Fruit fly (Drosophila melanogaster) whole organism, embryonic: ENCODE data around the gene STUB1.

Experiments used
- Atf3 ChIP-seq: fragments of 200-800 bp; sonication (Bioruptor generic); optimal IDR thresholded peaks from 3 replicates; lab custom pipeline; 2016; ENCODE audit warnings: missing biosample characterization, missing genetic modification characterization
- CG11093 ChIP-seq: fragments of 200-800 bp; sonication (Bioruptor generic); IDR thresholded peaks from 3 replicates; pipeline ENCODE4 v1.3.6; 2022; ENCODE audit warnings: missing biosample characterization, missing genetic modification characterization
- CG11695 ChIP-seq: fragments of 200-800 bp; sonication (Bioruptor generic); IDR thresholded peaks from 3 replicates; pipeline ENCODE4 v1.3.6; 2022; ENCODE audit warnings: missing biosample characterization, missing genetic modification characterization
- CG12104 ChIP-seq: fragments of 200-800 bp; sonication (Bioruptor generic); optimal IDR thresholded peaks from 3 replicates; lab custom pipeline; 2016; ENCODE audit warnings: missing biosample characterization, missing genetic modification characterization
- CG18476 ChIP-seq: fragments of 200-800 bp; sonication (Bioruptor generic); optimal IDR thresholded peaks from 2 replicates; lab custom pipeline; 2016; ENCODE audit warnings: missing biosample characterization, mild to moderate bottlenecking, missing genetic modification characterization
- CG2202 ChIP-seq: fragments of 200-800 bp; sonication (Bioruptor generic); optimal IDR thresholded peaks from 2 replicates; lab custom pipeline; 2018; ENCODE audit warnings: missing biosample characterization, mild to moderate bottlenecking, missing genetic modification characterization
- CG3065 ChIP-seq: fragments of 200-800 bp; sonication (Bioruptor generic); optimal IDR thresholded peaks from 2 replicates; lab custom pipeline; 2016; ENCODE audit warnings: missing biosample characterization, missing genetic modification characterization
- CG31388 ChIP-seq: fragments of 200-800 bp; sonication (Bioruptor generic); optimal IDR thresholded peaks from 2 replicates; lab custom pipeline; 2016; ENCODE audit warnings: missing biosample characterization, missing genetic modification characterization
- CG3726 ChIP-seq: fragments of 200-800 bp; sonication (Bioruptor generic); IDR thresholded peaks from 3 replicates; pipeline ENCODE4, ENCODE4 v1.3.6; 2022; ENCODE audit warnings: missing biosample characterization, missing genetic modification characterization
- CG6272 ChIP-seq: fragments of 200-800 bp; sonication (Bioruptor generic); IDR thresholded peaks from 2 replicates; pipeline ENCODE4 v1.3.6; 2022; ENCODE audit warnings: missing biosample characterization, missing genetic modification characterization
- CG7556 ChIP-seq: fragments of 200-800 bp; sonication (Bioruptor generic); optimal IDR thresholded peaks from 2 replicates; lab custom pipeline; 2017; ENCODE audit warnings: missing biosample characterization, mild to moderate bottlenecking, missing genetic modification characterization
- CG7963 ChIP-seq: fragments of 200-800 bp; sonication (Bioruptor generic); IDR thresholded peaks from 3 replicates; pipeline ENCODE4 v1.3.6; 2022; ENCODE audit warnings: missing biosample characterization, missing genetic modification characterization; ENCODE audit not compliant: partially characterized antibody
- CG7987 ChIP-seq: fragments of 200-800 bp; sonication (Bioruptor generic); optimal IDR thresholded peaks from 2 replicates; lab custom pipeline; 2018; ENCODE audit warnings: missing biosample characterization, mild to moderate bottlenecking, missing genetic modification characterization, moderate library complexity
- CG8944 ChIP-seq: fragments of 200-800 bp; sonication (Bioruptor generic); optimal IDR thresholded peaks from 3 replicates; lab custom pipeline; 2016; ENCODE audit warnings: missing biosample characterization, missing genetic modification characterization
- Eip74EF ChIP-seq, 2 experiments: fragments of 200-800 bp in 1 of 2; fragments of >200 bp in 1 of 2; sonication (Bioruptor generic) in 1 of 2; optimal IDR thresholded peaks; 2 replicates each; lab custom pipeline; 2017 to 2019; ENCODE audit warnings: missing biosample characterization in 2 of 2, missing genetic modification characterization in 2 of 2, mild to moderate bottlenecking in 1 of 2, moderate library complexity in 1 of 2
- Fer3 ChIP-seq: fragments of 200-800 bp; sonication (Bioruptor generic); optimal IDR thresholded peaks from 2 replicates; lab custom pipeline; 2018; ENCODE audit warnings: missing biosample characterization, mild to moderate bottlenecking, missing genetic modification characterization, moderate library complexity
- Lim3 ChIP-seq: fragments of 200-800 bp; sonication (Bioruptor generic); IDR thresholded peaks from 2 replicates; pipeline ENCODE4 v1.3.6; 2022; ENCODE audit warnings: missing biosample characterization, missing genetic modification characterization
- MBD-R2 ChIP-seq: fragments of 200-800 bp; sonication (Bioruptor generic); IDR thresholded peaks from 2 replicates; pipeline ENCODE4 v1.3.6; 2022; ENCODE audit warnings: missing biosample characterization, missing genetic modification characterization
- Meics ChIP-seq: fragments of 200-800 bp; sonication (Bioruptor generic); optimal IDR thresholded peaks from 2 replicates; lab custom pipeline; 2017; ENCODE audit warnings: missing biosample characterization, mild to moderate bottlenecking, missing genetic modification characterization
- Myb ChIP-seq: fragments of 200-800 bp; sonication (Bioruptor generic); optimal IDR thresholded peaks from 2 replicates; lab custom pipeline; 2016; ENCODE audit warnings: missing biosample characterization, missing genetic modification characterization
- Nf-YC ChIP-seq: fragments of 200-800 bp; optimal IDR thresholded peaks from 3 replicates; lab custom pipeline; 2019; ENCODE audit warnings: missing biosample characterization, mild to moderate bottlenecking, missing genetic modification characterization, moderate library complexity
- Oli ChIP-seq: fragments of 200-800 bp; sonication (Bioruptor generic); optimal IDR thresholded peaks from 2 replicates; lab custom pipeline; 2018; ENCODE audit warnings: missing biosample characterization, mild to moderate bottlenecking, missing genetic modification characterization, moderate library complexity
- Pdp1 ChIP-seq, 2 experiments: fragments of 200-800 bp; sonication (Bioruptor generic); optimal IDR thresholded peaks; 3 replicates each; lab custom pipeline; 2016; ENCODE audit warnings: missing biosample characterization in 2 of 2, missing genetic modification characterization in 2 of 2, mild to moderate bottlenecking in 1 of 2, moderate library complexity in 1 of 2
- Scr ChIP-seq: fragments of 200-800 bp; sonication (Bioruptor generic); IDR thresholded peaks from 2 replicates; pipeline ENCODE4 v1.3.6; 2022; ENCODE audit warnings: missing biosample characterization, missing genetic modification characterization; ENCODE audit not compliant: partially characterized antibody
- Six4 ChIP-seq: fragments of 200-800 bp; sonication (Bioruptor generic); optimal IDR thresholded peaks from 2 replicates; lab custom pipeline; 2016; ENCODE audit warnings: missing biosample characterization, missing genetic modification characterization
- Sox102F ChIP-seq: fragments of 200-800 bp; sonication (Bioruptor generic); optimal IDR thresholded peaks from 2 replicates; lab custom pipeline; 2018; ENCODE audit warnings: missing biosample characterization, mild to moderate bottlenecking, missing genetic modification characterization, moderate library complexity
- Xrp1 ChIP-seq: fragments of 200-800 bp; sonication (Bioruptor generic); IDR thresholded peaks from 2 replicates; pipeline ENCODE4 v1.3.6; 2022; ENCODE audit warnings: missing biosample characterization, missing genetic modification characterization
- amos ChIP-seq: fragments of 200-800 bp; sonication (Bioruptor generic); IDR thresholded peaks from 2 replicates; pipeline ENCODE4 v1.3.6; 2022; ENCODE audit warnings: missing biosample characterization, missing genetic modification characterization; ENCODE audit not compliant: partially characterized antibody
- ato ChIP-seq: fragments of 200-800 bp; sonication (Bioruptor generic); IDR thresholded peaks from 2 replicates; pipeline ENCODE4 v1.3.6; 2022; ENCODE audit warnings: missing biosample characterization, missing genetic modification characterization; ENCODE audit not compliant: partially characterized antibody
- bcd ChIP-seq: fragments of 200-800 bp; sonication (Bioruptor generic); optimal IDR thresholded peaks from 2 replicates; lab custom pipeline; 2017; ENCODE audit warnings: missing biosample characterization, mild to moderate bottlenecking, missing genetic modification characterization
- btn ChIP-seq: fragments of 200-800 bp; sonication (Bioruptor generic); optimal IDR thresholded peaks from 2 replicates; lab custom pipeline; 2016; ENCODE audit warnings: missing biosample characterization, missing genetic modification characterization
- cas ChIP-seq: fragments of 200-800 bp; sonication (Bioruptor generic); IDR thresholded peaks from 2 replicates; pipeline ENCODE4 v1.3.6; 2022; ENCODE audit warnings: missing biosample characterization, missing genetic modification characterization
- da ChIP-seq: fragments of 200-800 bp; sonication (Bioruptor generic); optimal IDR thresholded peaks from 2 replicates; lab custom pipeline; 2016; ENCODE audit warnings: missing biosample characterization, missing genetic modification characterization
- dimm ChIP-seq: fragments of 200-800 bp; sonication (Bioruptor generic); IDR thresholded peaks from 2 replicates; pipeline ENCODE4 v1.3.6; 2022; ENCODE audit warnings: missing biosample characterization, missing genetic modification characterization
- esg ChIP-seq: fragments of 200-800 bp; sonication (Bioruptor generic); conservative IDR thresholded peaks from 2 replicates; pipeline ENCODE4 v1.3.6; 2022; ENCODE audit warnings: missing biosample characterization, missing genetic modification characterization
- exex ChIP-seq: fragments of 200-800 bp; sonication (Bioruptor generic); optimal IDR thresholded peaks from 4 replicates; lab custom pipeline; 2018; ENCODE audit warnings: missing biosample characterization, mild to moderate bottlenecking, missing genetic modification characterization, moderate library complexity
- ftz-f1 ChIP-seq: fragments of 200-800 bp; sonication (Bioruptor generic); optimal IDR thresholded peaks from 2 replicates; lab custom pipeline; 2016; ENCODE audit warnings: missing biosample characterization, missing genetic modification characterization
- gsb-n ChIP-seq: fragments of 200-800 bp; sonication (Bioruptor generic); optimal IDR thresholded peaks from 3 replicates; lab custom pipeline; 2018; ENCODE audit warnings: missing biosample characterization, mild to moderate bottlenecking, missing genetic modification characterization
- gt ChIP-seq: fragments of 200-800 bp; sonication (Bioruptor generic); IDR thresholded peaks from 2 replicates; pipeline ENCODE4 v1.3.6; 2022; ENCODE audit warnings: missing biosample characterization, missing genetic modification characterization
- lola ChIP-seq, 3 experiments: fragments of >200 bp in 2 of 3; fragments of 200-800 bp in 1 of 3; sonication (Bioruptor generic) in 1 of 3; optimal IDR thresholded peaks; 2 replicates each; lab custom pipeline; 2017 to 2019; ENCODE audit warnings: missing biosample characterization in 3 of 3, missing genetic modification characterization in 3 of 3, mild to moderate bottlenecking in 1 of 3, moderate library complexity in 1 of 3
- nau ChIP-seq: fragments of 200-800 bp; sonication (Bioruptor generic); optimal IDR thresholded peaks from 3 replicates; lab custom pipeline; 2017; ENCODE audit warnings: missing biosample characterization, mild to moderate bottlenecking, missing genetic modification characterization, missing genetic modification reagents
- pb ChIP-seq: fragments of 200-800 bp; sonication (Bioruptor generic); optimal IDR thresholded peaks from 3 replicates; lab custom pipeline; 2016; ENCODE audit warnings: missing biosample characterization, missing genetic modification characterization
- phol ChIP-seq: fragments of 200-800 bp; sonication (Bioruptor generic); optimal IDR thresholded peaks from 3 replicates; lab custom pipeline; 2018; ENCODE audit warnings: missing biosample characterization, mild to moderate bottlenecking, missing genetic modification characterization, moderate library complexity
- sisA ChIP-seq: fragments of 200-800 bp; sonication (Bioruptor generic); IDR thresholded peaks from 2 replicates; pipeline ENCODE4 v1.3.6; 2022; ENCODE audit warnings: missing biosample characterization, missing genetic modification characterization
- slp2 ChIP-seq: fragments of 200-800 bp; sonication (Bioruptor generic); optimal IDR thresholded peaks from 2 replicates; lab custom pipeline; 2016; ENCODE audit warnings: missing biosample characterization, missing genetic modification characterization
- sna ChIP-seq: fragments of 200-800 bp; sonication (Bioruptor generic); IDR thresholded peaks from 2 replicates; pipeline ENCODE4 v1.3.6; 2022; ENCODE audit warnings: missing biosample characterization, missing genetic modification characterization; ENCODE audit not compliant: partially characterized antibody
- unc-4 ChIP-seq: fragments of 200-800 bp; sonication (Bioruptor generic); IDR thresholded peaks from 2 replicates; pipeline ENCODE4 v1.3.6; 2022; ENCODE audit warnings: missing biosample characterization, missing genetic modification characterization; ENCODE audit not compliant: partially characterized antibody
- vfl ChIP-seq: fragments of 200-800 bp; sonication (Bioruptor generic); optimal IDR thresholded peaks from 2 replicates; lab custom pipeline; 2016; ENCODE audit warnings: missing biosample characterization, missing genetic modification characterization

The STUB1 gene

DNA sequence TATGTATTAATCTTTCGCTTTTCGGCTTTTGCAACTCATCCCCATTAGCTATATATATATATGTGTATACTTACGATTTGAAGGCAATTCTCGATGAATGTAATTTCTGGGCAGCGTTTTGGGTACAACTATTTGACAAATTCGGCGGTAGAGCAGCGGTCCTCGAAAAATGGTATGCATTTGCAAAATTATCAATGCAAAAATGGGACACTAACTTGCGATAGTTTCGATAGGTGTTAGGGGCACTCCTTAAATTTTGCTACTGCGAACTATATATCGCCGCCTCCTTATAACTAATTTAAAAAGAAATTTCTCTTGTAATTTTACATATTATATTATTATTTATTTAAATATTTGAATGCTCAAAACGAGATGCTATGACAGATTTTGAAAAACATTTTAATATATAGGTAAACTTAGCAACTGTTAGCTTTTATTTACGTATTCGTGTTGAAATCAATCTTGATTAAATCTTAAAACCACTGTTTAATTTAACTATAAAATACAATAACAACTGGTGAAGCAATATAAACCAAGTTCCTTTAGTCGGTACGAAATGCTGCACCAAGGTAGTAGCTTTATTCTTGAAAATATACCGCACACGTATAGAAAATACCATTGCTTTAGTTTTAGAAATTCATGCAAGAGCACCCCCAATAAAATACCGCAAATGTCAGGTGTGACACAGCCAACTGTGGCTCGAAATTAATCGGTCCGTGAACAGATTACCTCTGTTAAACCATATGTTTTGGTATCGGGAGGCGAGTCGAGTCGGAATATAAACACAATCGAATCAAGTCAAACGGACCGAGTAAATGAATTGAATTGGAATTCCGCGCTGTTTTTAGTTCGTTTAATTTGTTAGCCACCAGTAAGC, 23.9 kb upstream of the STUB1 start, which contains the start of the genes CG5355 and Klp31E (continued):
- TF ChIP-seq da = peak; percentile 41
- TF ChIP-seq esg (GFP tag; lab: Robert Waterston, UW) = peak; percentile 58
- TF ChIP-seq exex (tag; lab: Kevin White, UChicago) = peak; percentile 46
- TF ChIP-seq sisA (GFP tag; lab: Robert Waterston, UW) = no peak
- peak; percentile 84 for TF ChIP-seq CG7556 (GFP tag; lab: Kevin White, UChicago)
- TF ChIP-seq Meics (GFP tag; lab: Kevin White, UChicago) = peak; percentile 80
- TF ChIP-seq ato = peak; percentile 42; the same call in 1 of the 2 replicates
- TF ChIP-seq CG12104 = peak; percentile 69
- peak; percentile 41 for TF ChIP-seq CG8944 (GFP tag; lab: Kevin White, UChicago)
- peak in 1 of 2 experiments; percentile 62 for TF ChIP-seq Pdp1 (GFP tag; optimal IDR thresholded peaks at IDR 0.05; lab: Kevin White, UChicago)
- no peak for TF ChIP-seq CG7987
- peak; percentile 75 for TF ChIP-seq sna (GFP tag; lab: Robert Waterston, UW)
- no peak for TF ChIP-seq dimm (GFP tag; lab: Robert Waterston, UW)
- peak; percentile 72 for TF ChIP-seq bcd (GFP tag; lab: Kevin White, UChicago)
- peak; percentile 75 for TF ChIP-seq Oli (tag; lab: Kevin White, UChicago)
- no peak for TF ChIP-seq CG3726 (GFP tag; lab: Robert Waterston, UW)
- TF ChIP-seq CG6272 (GFP tag; lab: Robert Waterston, UW) = no peak; the same call in none of the 2 replicates
- TF ChIP-seq Xrp1 (GFP tag; lab: Robert Waterston, UW) = peak; percentile 56; the same call in 1 of the 2 replicates
- no peak for TF ChIP-seq ftz-f1 (GFP tag; lab: Kevin White, UChicago)
- TF ChIP-seq slp2 = peak; percentile 37
- peak; percentile 28 for TF ChIP-seq CG31388 (GFP tag; lab: Kevin White, UChicago)
- TF ChIP-seq CG3065 (GFP tag; lab: Kevin White, UChicago) = no peak
- peak; percentile 81 for TF ChIP-seq Scr (GFP tag; lab: Robert Waterston, UW)
- TF ChIP-seq Eip74EF (GFP tag; optimal IDR thresholded peaks at IDR 0.05; lab: Kevin White, UChicago) = no peak
- TF ChIP-seq amos (GFP tag; lab: Robert Waterston, UW) = peak; percentile 68; the same call in 1 of the 2 replicates
- TF ChIP-seq btn (GFP tag; lab: Kevin White, UChicago) = no peak
- TF ChIP-seq gsb-n = no peak
- no peak for TF ChIP-seq gt (GFP tag; lab: Robert Waterston, UW)
- no peak for TF ChIP-seq cas
- TF ChIP-seq phol (tag; lab: Kevin White, UChicago) = peak; percentile 83
- no peak for TF ChIP-seq CG11093
- TF ChIP-seq CG7963 = peak; percentile 49; the same call in 1 of the 3 replicates
- TF ChIP-seq Six4 (GFP tag; lab: Kevin White, UChicago) = peak; percentile 61
- peak; percentile 10 for TF ChIP-seq pb (GFP tag; lab: Kevin White, UChicago)
- peak; percentile 11 for TF ChIP-seq Myb (GFP tag; lab: Kevin White, UChicago)
- no peak; the same call in 2 of the 3 replicates for TF ChIP-seq CG11695 (GFP tag; lab: Robert Waterston, UW)
- TF ChIP-seq CG18476 (GFP tag; lab: Kevin White, UChicago) = peak; percentile 33
- TF ChIP-seq unc-4 (GFP tag; lab: Robert Waterston, UW) = peak; percentile 65
- peak; percentile 15 for TF ChIP-seq vfl (GFP tag; lab: Kevin White, UChicago)
- TF ChIP-seq Sox102F (GFP tag; lab: Kevin White, UChicago) = no peak
- peak; percentile 51 for TF ChIP-seq Atf3 (GFP tag; lab: Kevin White, UChicago)
- no peak for TF ChIP-seq Lim3
- TF ChIP-seq CG2202 (tag; lab: Kevin White, UChicago) = peak; percentile 12
- TF ChIP-seq MBD-R2 (GFP tag; lab: Robert Waterston, UW) = peak; percentile 72
- TF ChIP-seq Fer3 (tag; lab: Kevin White, UChicago) = peak; percentile 49
- no peak for TF ChIP-seq nau (GFP tag; lab: Kevin White, UChicago)
- peak; percentile 76 for TF ChIP-seq Nf-YC (tag; lab: Kevin White, UChicago)
- peak in 1 of 3 experiments; percentile 82 for TF ChIP-seq lola (GFP tag; optimal IDR thresholded peaks at IDR 0.05; lab: Kevin White, UChicago)
